Fruit fly (Drosophila melanogaster): ENCODE results near the gene Orc5.

The Orc5 gene

DNA sequence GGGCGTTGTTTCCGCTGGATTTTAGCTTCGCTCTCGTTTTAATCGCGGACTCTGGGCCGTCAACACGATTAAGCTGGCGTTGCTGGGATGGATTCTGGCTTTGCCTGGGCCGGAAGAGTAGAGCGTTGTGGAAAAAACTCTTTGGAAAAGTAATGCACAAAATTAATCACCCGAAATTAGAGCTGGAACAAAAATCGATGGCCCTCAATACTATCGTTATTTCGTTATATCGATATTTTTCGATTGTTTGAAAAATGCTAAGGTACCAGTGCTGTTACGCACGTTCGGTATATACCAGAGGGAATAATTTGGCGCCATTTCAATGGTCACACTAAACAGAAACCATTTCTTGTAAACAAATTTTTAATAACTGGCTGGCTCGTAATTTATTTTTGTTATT, at the start of gene Orc5, which contains the start of gene Arpc1 (continued):
- peak in 1 of 2 experiments; percentile 84 for TF ChIP-seq Pdp1 (GFP tag; optimal IDR thresholded peaks at IDR 0.05)
- TF ChIP-seq bigmax (GFP tag; optimal IDR thresholded peaks at IDR 0.05), result no peak
- peak; percentile 89 for TF ChIP-seq Opbp (GFP tag; IDR thresholded peaks at IDR 0.05; ENCODE audit: partially characterized antibody)
- no peak for TF ChIP-seq cwo (GFP tag; optimal IDR thresholded peaks at IDR 0.05)
- peak; percentile 93 for TF ChIP-seq CG6791 (GFP tag; IDR thresholded peaks at IDR 0.05; ENCODE audit: partially characterized antibody)
- peak; percentile 88 for TF ChIP-seq Dp (GFP tag; optimal IDR thresholded peaks at IDR 0.05)
- no peak for TF ChIP-seq Oli (tag; optimal IDR thresholded peaks at IDR 0.05)
- TF ChIP-seq CG5245 (GFP tag; optimal IDR thresholded peaks at IDR 0.05), result no peak
- TF ChIP-seq peb (GFP tag; IDR thresholded peaks at IDR 0.05), result no peak
- TF ChIP-seq CG12659 (GFP tag; optimal IDR thresholded peaks at IDR 0.05), result peak; percentile 79
- TF ChIP-seq row (GFP tag; IDR thresholded peaks at IDR 0.05), result peak; percentile 36; the same call in 1 of the 3 replicates
- 0 out of 4 replicates have a peak, but pooled peaks have one; percentile 65 for TF ChIP-seq chinmo (GFP tag; IDR thresholded peaks at IDR 0.05; ENCODE audit: partially characterized antibody)
- TF ChIP-seq CG4404 (GFP tag; IDR thresholded peaks at IDR 0.05), result no peak
- no peak for TF ChIP-seq da (GFP tag; optimal IDR thresholded peaks at IDR 0.05)
- TF ChIP-seq CG33213 (GFP tag; optimal IDR thresholded peaks at IDR 0.05), result no peak
- no peak for TF ChIP-seq stc (GFP tag; IDR thresholded peaks at IDR 0.05)
- peak; percentile 77 for TF ChIP-seq Doc3 (GFP tag; IDR thresholded peaks at IDR 0.05; ENCODE audit: partially characterized antibody)
- TF ChIP-seq Myb (GFP tag; optimal IDR thresholded peaks at IDR 0.05), result peak; percentile 83
- TF ChIP-seq CG13624 (GFP tag; optimal IDR thresholded peaks at IDR 0.05), result no peak
- no peak for TF ChIP-seq CG12769 (tag; optimal IDR thresholded peaks at IDR 0.05)
- no peak for TF ChIP-seq CG10321 (GFP tag; IDR thresholded peaks at IDR 0.05)
- peak; percentile 91 for TF ChIP-seq bbx (GFP tag; IDR thresholded peaks at IDR 0.05; ENCODE audit: partially characterized antibody)
- peak; percentile 73 for TF ChIP-seq vnd (GFP tag; IDR thresholded peaks at IDR 0.05; ENCODE audit: partially characterized antibody)
- peak; percentile 77 for TF ChIP-seq HLH4C (GFP tag; IDR thresholded peaks at IDR 0.05; ENCODE audit: partially characterized antibody)
- TF ChIP-seq CG32772 (GFP tag; IDR thresholded peaks at IDR 0.05), result no peak
- no peak for TF ChIP-seq twi (tag; optimal IDR thresholded peaks at IDR 0.05)
- peak; percentile 56 for TF ChIP-seq phol (tag; optimal IDR thresholded peaks at IDR 0.05)
- TF ChIP-seq gfzf (GFP tag; optimal IDR thresholded peaks at IDR 0.05), result peak; percentile 93
- TF ChIP-seq CG8359 (GFP tag; optimal IDR thresholded peaks at IDR 0.05; ENCODE audit: borderline replicate concordance), result no peak
- no peak for TF ChIP-seq org-1 (GFP tag; optimal IDR thresholded peaks at IDR 0.05)
- TF ChIP-seq mld (GFP tag; IDR thresholded peaks at IDR 0.05; ENCODE audit: partially characterized antibody), result peak; percentile 81; the same call in 1 of the 3 replicates
- peak; percentile 96 for TF ChIP-seq Sry-δ (GFP tag; optimal IDR thresholded peaks at IDR 0.05)
- TF ChIP-seq CG3995 (GFP tag; optimal IDR thresholded peaks at IDR 0.05), result peak; percentile 11
- TF ChIP-seq CG14050 (GFP tag; IDR thresholded peaks at IDR 0.05), result no peak
- peak; percentile 90 for TF ChIP-seq MBD-R2 (GFP tag; IDR thresholded peaks at IDR 0.05)
- TF ChIP-seq sqz (GFP tag; optimal IDR thresholded peaks at IDR 0.05), result no peak
- peak; percentile 94 for TF ChIP-seq amos (GFP tag; IDR thresholded peaks at IDR 0.05; ENCODE audit: partially characterized antibody)
- no peak for TF ChIP-seq CG10979 (tag; optimal IDR thresholded peaks at IDR 0.05)
- TF ChIP-seq D (optimal IDR thresholded peaks at IDR 0.05), result peak; percentile 10
- TF ChIP-seq D (GFP tag; optimal IDR thresholded peaks at IDR 0.05), result no peak
- no peak for TF ChIP-seq CG3065 (GFP tag; optimal IDR thresholded peaks at IDR 0.05)
- no peak for TF ChIP-seq CG18619 (GFP tag; optimal IDR thresholded peaks at IDR 0.05)
- TF ChIP-seq Ravus (GFP tag; IDR thresholded peaks at IDR 0.05), result no peak
- TF ChIP-seq p53 (GFP tag; optimal IDR thresholded peaks at IDR 0.05), result no peak
- no peak for TF ChIP-seq Xbp1 (GFP tag; optimal IDR thresholded peaks at IDR 0.05)
- TF ChIP-seq pho (GFP tag; optimal IDR thresholded peaks at IDR 0.05), result no peak
- no peak for TF ChIP-seq Lim3 (GFP tag; IDR thresholded peaks at IDR 0.05)
- no peak for TF ChIP-seq CG4424 (GFP tag; optimal IDR thresholded peaks at IDR 0.05)
- no peak for TF ChIP-seq crc (GFP tag; optimal IDR thresholded peaks at IDR 0.05)
- TF ChIP-seq nerfin-2 (GFP tag; IDR thresholded peaks at IDR 0.05; ENCODE audit: partially characterized antibody), result peak; percentile 64

Measured in whole organism, embryonic.